Fruit fly (Drosophila melanogaster): ENCODE measurements around the gene RhoGAP1A.

- TF ChIP-seq lola (GFP tag; optimal IDR thresholded peaks at IDR 0.05) = no peak
- no peak for TF ChIP-seq CG9705 (GFP tag; optimal IDR thresholded peaks at IDR 0.05)
- no peak for TF ChIP-seq tai (GFP tag; optimal IDR thresholded peaks at IDR 0.05)
- no peak for TF ChIP-seq Hr78 (GFP tag; optimal IDR thresholded peaks at IDR 0.05)
- TF ChIP-seq GATAd (GFP tag; optimal IDR thresholded peaks at IDR 0.05) = no peak
- no peak for TF ChIP-seq Hnf4 (GFP tag; optimal IDR thresholded peaks at IDR 0.05)
- TF ChIP-seq fru (GFP tag; optimal IDR thresholded peaks at IDR 0.05) = no peak
Observed at dm6 chrX:169571-169970, 42.3 kb downstream of the RhoGAP1A start.
